Worm (Caenorhabditis elegans) whole organism, late embryonic: ENCODE measurements around the gene obr-3.

ENCODE experiments used
- C08G9.2 ChIP-seq: sonication (generic microtip); optimal IDR thresholded peaks from 2 replicates; lab custom pipeline; 2016; ENCODE audit warnings: mild to moderate bottlenecking, missing genetic modification characterization, moderate library complexity, missing compliant biosample characterization
- ama-1 ChIP-seq: fragments of 150-350 bp; optimal IDR thresholded peaks from 2 replicates; lab custom pipeline; 2014
- ceh-18 ChIP-seq: sonication (generic microtip); optimal IDR thresholded peaks from 2 replicates; lab custom pipeline; 2016; ENCODE audit warnings: missing genetic modification characterization, missing compliant biosample characterization
- ceh-9 ChIP-seq: sonication (generic microtip); optimal IDR thresholded peaks from 2 replicates; lab custom pipeline; 2016; ENCODE audit warnings: mild to moderate bottlenecking, missing genetic modification characterization, inconsistent platforms, missing compliant biosample characterization
- dve-1 ChIP-seq: sonication (generic microtip); optimal IDR thresholded peaks from 2 replicates; lab custom pipeline; 2017; ENCODE audit warnings: antibody characterized with exemption, mild to moderate bottlenecking, missing genetic modification characterization, missing compliant biosample characterization
- fax-1 ChIP-seq: sonication (generic microtip); optimal IDR thresholded peaks from 2 replicates; lab custom pipeline; 2016; ENCODE audit warnings: missing genotype, missing genetic modification characterization, missing compliant biosample characterization
- gmeb-2 ChIP-seq: sonication (generic microtip); optimal IDR thresholded peaks from 2 replicates; lab custom pipeline; 2016; ENCODE audit warnings: missing genetic modification characterization, inconsistent platforms, missing compliant biosample characterization
- hlh-30 ChIP-seq: sonication (generic microtip); optimal IDR thresholded peaks from 2 replicates; lab custom pipeline; 2017; ENCODE audit warnings: antibody characterized with exemption, missing genetic modification characterization, missing compliant biosample characterization; ENCODE audit not compliant: insufficient read depth
- nfya-1 ChIP-seq: sonication (generic microtip); optimal IDR thresholded peaks from 2 replicates; lab custom pipeline; 2017; ENCODE audit warnings: missing genetic modification characterization, mild to moderate bottlenecking, missing compliant biosample characterization, antibody characterized with exemption, moderate library complexity
- pag-3 ChIP-seq: sonication (generic microtip); optimal IDR thresholded peaks from 2 replicates; lab custom pipeline; 2016; ENCODE audit warnings: missing compliant biosample characterization, missing genetic modification characterization, borderline replicate concordance
- pha-4 ChIP-seq: fragments of 150-350 bp; optimal IDR thresholded peaks from 2 replicates; lab custom pipeline; 2018; ENCODE audit warnings: missing biosample characterization, missing genetic modification reagents, missing genetic modification characterization
- ref-2 ChIP-seq: sonication (generic microtip); optimal IDR thresholded peaks from 2 replicates; lab custom pipeline; 2016; ENCODE audit warnings: missing genetic modification characterization, missing compliant biosample characterization
- ttx-3 ChIP-seq: sonication (generic microtip); optimal IDR thresholded peaks from 2 replicates; lab custom pipeline; 2016; ENCODE audit warnings: missing genetic modification reagents, missing genetic modification characterization, missing compliant biosample characterization
- unc-55 ChIP-seq: sonication (generic microtip); optimal IDR thresholded peaks from 2 replicates; lab custom pipeline; 2017; ENCODE audit warnings: missing biosample characterization, missing genetic modification reagents, missing genetic modification characterization

ce11 chrX:13759676-13760447, 49.8 kb downstream of the obr-3 start, which contains the start of gene cest-13:
- TF ChIP-seq ceh-18 (no peak), nfya-1 (tag; lab: Kevin White, UChicago) (no peak), ref-2 (tag; lab: Kevin White, UChicago) (no peak), pha-4 (no peak), ttx-3 (no peak), ceh-9 (tag; lab: Kevin White, UChicago) (no peak), gmeb-2 (tag; lab: Kevin White, UChicago) (no peak), fax-1 (no peak), hlh-30 (no peak), dve-1 (no peak), ama-1 (lab: Kevin White, UChicago) (no peak), pag-3 (no peak), unc-55 (no peak), C08G9.2 (tag; lab: Kevin White, UChicago) (no peak)
